Fruit fly (Drosophila melanogaster) Kc167 (cell line): Measurements from ENCODE around the gene wus.

Experiments used
- Myc ChIP-seq: fragments of >200 bp; optimal IDR thresholded peaks from 2 replicates; lab custom pipeline; 2017; ENCODE audit warnings: missing external identifiers
- Sin3A ChIP-seq: fragments of >200 bp; optimal IDR thresholded peaks from 2 replicates; lab custom pipeline; 2018; ENCODE audit warnings: missing external identifiers
- h ChIP-seq: fragments of >200 bp; optimal IDR thresholded peaks from 3 replicates; lab custom pipeline; 2018; ENCODE audit warnings: missing external identifiers
- insv ChIP-seq: fragments of >200 bp; optimal IDR thresholded peaks from 3 replicates; lab custom pipeline; 2018; ENCODE audit warnings: missing external identifiers
- ttk ChIP-seq: sonication (Bioruptor generic); optimal IDR thresholded peaks from 2 replicates; lab custom pipeline; 2017; ENCODE audit warnings: missing external identifiers

dm6 chrX:16986928-16987327 is 46.3 kb upstream of the wus start:
- TF ChIP-seq insv (lab: Kevin White, UChicago) (no peak), ttk (lab: Kevin White, UChicago) (no peak), Myc (no peak), h (lab: Kevin White, UChicago) (no peak), Sin3A (lab: Kevin White, UChicago) (no peak)
